Worm (Caenorhabditis elegans): ENCODE data around the gene M7.8.

- TF ChIP-seq ceh-18 (tag; optimal IDR thresholded peaks at IDR 0.05), result no peak
- no peak for TF ChIP-seq pha-4 (tag; optimal IDR thresholded peaks at IDR 0.05)
- TF ChIP-seq nhr-11 (tag; optimal IDR thresholded peaks at IDR 0.05), result no peak
- TF ChIP-seq C08G9.2 (tag; optimal IDR thresholded peaks at IDR 0.05), result no peak
- no peak for TF ChIP-seq fax-1 (tag; optimal IDR thresholded peaks at IDR 0.05)
Measured at ce11 chrIV:11100271-11100670, 5.4 kb upstream of the M7.8 start, which contains the start of gene str-3.
